Fruit fly (Drosophila melanogaster) whole organism, prepupa: ENCODE results near the gene CG32413.

Experiments used
- CG10631 ChIP-seq: fragments of 200-800 bp; sonication (Bioruptor generic); optimal IDR thresholded peaks from 2 replicates; lab custom pipeline; 2016; ENCODE audit warnings: missing biosample characterization, missing genetic modification characterization
- CG10669 ChIP-seq: fragments of 200-800 bp; sonication (Bioruptor generic); optimal IDR thresholded peaks from 3 replicates; lab custom pipeline; 2018; ENCODE audit warnings: missing biosample characterization, mild to moderate bottlenecking, missing genetic modification characterization, moderate library complexity
- CG11294 ChIP-seq: fragments of 200-800 bp; sonication (Bioruptor generic); IDR thresholded peaks from 2 replicates; pipeline ENCODE4 v1.3.6; 2022; ENCODE audit warnings: missing biosample characterization, missing genetic modification characterization
- CG11762 ChIP-seq: fragments of 200-800 bp; sonication (Bioruptor generic); optimal IDR thresholded peaks from 3 replicates; lab custom pipeline; 2016; ENCODE audit warnings: missing biosample characterization, missing genetic modification characterization; ENCODE audit not compliant: insufficient read depth
- CG15336 ChIP-seq: fragments of 200-800 bp; sonication (Bioruptor generic); IDR thresholded peaks from 2 replicates; pipeline ENCODE4 v1.3.6; 2022; ENCODE audit warnings: missing biosample characterization, missing genetic modification characterization
- CG1621 ChIP-seq: fragments of 200-800 bp; sonication (Bioruptor generic); optimal IDR thresholded peaks from 3 replicates; lab custom pipeline; 2018; ENCODE audit warnings: missing biosample characterization, mild to moderate bottlenecking, missing genetic modification characterization
- CG3032 ChIP-seq: fragments of 200-800 bp; optimal IDR thresholded peaks from 2 replicates; lab custom pipeline; 2019; ENCODE audit warnings: missing biosample characterization, mild to moderate bottlenecking, missing genetic modification characterization, moderate library complexity
- CG31627 ChIP-seq: fragments of 200-800 bp; sonication (Bioruptor generic); optimal IDR thresholded peaks from 3 replicates; lab custom pipeline; 2016; ENCODE audit warnings: missing biosample characterization, missing genetic modification characterization
- CG3919 ChIP-seq: fragments of 200-800 bp; sonication (Bioruptor generic); optimal IDR thresholded peaks from 3 replicates; lab custom pipeline; 2016; ENCODE audit warnings: missing biosample characterization, missing genetic modification characterization
- CG6792 ChIP-seq: fragments of 200-800 bp; sonication (Bioruptor generic); optimal IDR thresholded peaks from 3 replicates; lab custom pipeline; 2016; ENCODE audit warnings: missing biosample characterization, missing genetic modification characterization
- CG6808 ChIP-seq: fragments of 200-800 bp; sonication (Bioruptor generic); optimal IDR thresholded peaks from 3 replicates; lab custom pipeline; 2017; ENCODE audit warnings: missing biosample characterization, missing genetic modification characterization, mild to moderate bottlenecking, moderate library complexity, missing genetic modification reagents
- CG8119 ChIP-seq: fragments of 200-800 bp; sonication (Bioruptor generic); IDR thresholded peaks from 3 replicates; pipeline ENCODE4 v1.3.6; 2022; ENCODE audit warnings: missing biosample characterization, missing genetic modification characterization
- CG8632 ChIP-seq: fragments of 200-800 bp; sonication (Bioruptor generic); optimal IDR thresholded peaks from 3 replicates; lab custom pipeline; 2016; ENCODE audit warnings: missing biosample characterization, missing genetic modification characterization
- Eip78C ChIP-seq: fragments of 200-800 bp; sonication (Bioruptor generic); peaks from one replicate; lab custom pipeline; 2016; ENCODE audit warnings: missing biosample characterization, missing genetic modification characterization
- Eip93F ChIP-seq: fragments of 200-800 bp; sonication (Bioruptor generic); optimal IDR thresholded peaks from 2 replicates; lab custom pipeline; 2016; ENCODE audit warnings: missing biosample characterization, mild to moderate bottlenecking, missing genetic modification characterization
- Ets96B ChIP-seq: fragments of 200-800 bp; optimal IDR thresholded peaks from 2 replicates; lab custom pipeline; 2019; ENCODE audit warnings: missing biosample characterization, mild to moderate bottlenecking, missing genetic modification characterization, moderate library complexity
- Gug ChIP-seq: fragments of 200-800 bp; sonication (Bioruptor generic); IDR thresholded peaks from 2 replicates; pipeline ENCODE4 v1.3.6; 2022; ENCODE audit warnings: missing biosample characterization, missing genetic modification characterization
- Lpt ChIP-seq: fragments of 200-800 bp; sonication (Bioruptor generic); optimal IDR thresholded peaks from 3 replicates; lab custom pipeline; 2016; ENCODE audit warnings: missing biosample characterization, missing genetic modification characterization
- Met ChIP-seq: fragments of 200-800 bp; sonication (Bioruptor generic); optimal IDR thresholded peaks from 3 replicates; lab custom pipeline; 2016; ENCODE audit warnings: missing biosample characterization, missing genetic modification characterization
- Smox ChIP-seq: fragments of 200-800 bp; sonication (Bioruptor generic); optimal IDR thresholded peaks from 3 replicates; lab custom pipeline; 2016; ENCODE audit warnings: missing biosample characterization, missing genetic modification characterization
- Sox14 ChIP-seq: fragments of 200-800 bp; sonication (Bioruptor generic); optimal IDR thresholded peaks from 3 replicates; lab custom pipeline; 2016; ENCODE audit warnings: missing biosample characterization, missing genetic modification characterization
- cyc ChIP-seq: fragments of 200-800 bp; sonication (Bioruptor generic); optimal IDR thresholded peaks from 3 replicates; lab custom pipeline; 2016; ENCODE audit warnings: missing biosample characterization, missing genetic modification characterization
- dsx ChIP-seq: fragments of 200-800 bp; optimal IDR thresholded peaks from 3 replicates; lab custom pipeline; 2019; ENCODE audit warnings: missing biosample characterization, mild to moderate bottlenecking, missing genetic modification characterization, moderate library complexity; ENCODE audit not compliant: poor library complexity, severe bottlenecking
- esn ChIP-seq: fragments of 200-800 bp; sonication (Bioruptor generic); optimal IDR thresholded peaks from 2 replicates; lab custom pipeline; 2016; ENCODE audit warnings: missing biosample characterization, mild to moderate bottlenecking, missing genetic modification characterization, moderate library complexity
- lz ChIP-seq: fragments of 200-800 bp; sonication (Bioruptor generic); optimal IDR thresholded peaks from 3 replicates; lab custom pipeline; 2016; ENCODE audit warnings: missing biosample characterization, missing genetic modification characterization
- pdm3 ChIP-seq: fragments of 200-800 bp; sonication (Bioruptor generic); optimal IDR thresholded peaks from 3 replicates; lab custom pipeline; 2016; ENCODE audit warnings: missing biosample characterization, missing genetic modification characterization
- salr ChIP-seq, 2 experiments: fragments of 200-800 bp; sonication (Bioruptor generic); optimal IDR thresholded peaks; 3 replicates each; lab custom pipeline; 2016 to 2018; ENCODE audit warnings: missing biosample characterization in 2 of 2, missing genetic modification characterization in 2 of 2, mild to moderate bottlenecking in 1 of 2
- ss ChIP-seq, 2 experiments: fragments of 200-800 bp; sonication (Bioruptor generic); optimal IDR thresholded peaks; 2 replicates in 1 of 2; 3 replicates in 1 of 2; lab custom pipeline; 2017 to 2018; ENCODE audit warnings: mild to moderate bottlenecking in 2 of 2, missing biosample characterization in 2 of 2, missing genetic modification characterization in 2 of 2, moderate library complexity in 1 of 2
- svp ChIP-seq: fragments of 200-800 bp; sonication (Bioruptor generic); peaks from one replicate; lab custom pipeline; 2016; ENCODE audit warnings: missing biosample characterization, missing genetic modification characterization
- topi ChIP-seq: fragments of 200-800 bp; sonication (Bioruptor generic); optimal IDR thresholded peaks from 3 replicates; lab custom pipeline; 2016; ENCODE audit warnings: missing biosample characterization, missing genetic modification characterization
- vri ChIP-seq: fragments of 200-800 bp; sonication (Bioruptor generic); optimal IDR thresholded peaks from 3 replicates; lab custom pipeline; 2016; ENCODE audit warnings: missing biosample characterization, mild to moderate bottlenecking, missing genetic modification characterization

Gene CG32413

dm6 chr3L:5906599-5906998 lies 2.7 kb upstream of the CG32413 start, which contains the start of gene CG10486:
TSS of gene CG10486 (minus strand) at chr3L:5906699.
- TF ChIP-seq Ets96B (tag; lab: Kevin White, UChicago) (no peak), CG10631 (GFP tag; lab: Kevin White, UChicago) (no peak), pdm3 (GFP tag; lab: Kevin White, UChicago) (no peak), CG10669 (GFP tag; lab: Kevin White, UChicago) (no peak), CG11294 (GFP tag; lab: Robert Waterston, UW) (no peak), CG6808 (GFP tag; lab: Kevin White, UChicago) (no peak), vri (GFP tag; lab: Kevin White, UChicago) (no peak), esn (GFP tag; lab: Kevin White, UChicago) (no peak), Met (GFP tag; lab: Kevin White, UChicago) (no peak), Eip93F (GFP tag; lab: Kevin White, UChicago) (no peak), CG3032 (tag; lab: Kevin White, UChicago) (no peak), CG15336 (GFP tag; lab: Robert Waterston, UW) (no peak), topi (GFP tag; lab: Kevin White, UChicago) (no peak)

dm6 chr3L:5902189-5902765 lies 1.6 kb downstream of the CG32413 start, which contains the start of gene QC:
TSS of gene QC (minus strand) at chr3L:5902456.
- TF ChIP-seq CG1621 (tag; lab: Kevin White, UChicago), result peak; percentile 54
- no peak for TF ChIP-seq salr (GFP tag; optimal IDR thresholded peaks at IDR 0.05; lab: Kevin White, UChicago)
- TF ChIP-seq Eip78C (GFP tag; lab: Kevin White, UChicago), result peak; percentile 58
- TF ChIP-seq dsx (GFP tag; lab: Kevin White, UChicago), result no peak
- peak; percentile 15; the same call in 1 of the 2 replicates for TF ChIP-seq CG15336 (GFP tag; lab: Robert Waterston, UW)
- no peak for TF ChIP-seq Smox (GFP tag; lab: Kevin White, UChicago)
- no peak for TF ChIP-seq Gug (GFP tag; lab: Robert Waterston, UW)

DNA sequence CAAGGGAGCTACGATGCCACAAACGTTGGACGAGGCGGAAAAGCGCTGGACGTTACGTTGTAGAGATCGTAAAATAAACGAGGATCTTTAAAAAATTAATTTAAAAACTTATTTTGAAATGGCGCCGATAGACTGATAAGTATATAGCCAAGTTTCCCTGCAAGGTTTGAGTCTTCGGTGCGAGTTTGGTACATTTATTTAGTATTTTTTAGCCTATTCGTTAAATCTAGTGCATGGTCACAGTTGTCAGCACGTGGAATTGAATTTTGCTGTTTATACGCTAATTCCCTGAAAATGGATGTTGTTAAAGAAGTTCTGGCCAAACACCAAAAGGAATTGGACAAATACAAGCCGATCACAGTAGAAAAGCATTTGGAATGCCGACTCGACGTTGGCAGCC lies 4.5 kb downstream of the CG32413 start, which contains the start of gene CG32409:
TSS of gene CG32409 (plus strand) at position 224 of the 400 bp plus-strand sequence.
- no peak for TF ChIP-seq CG8119
- no peak for TF ChIP-seq Sox14 (GFP tag; lab: Kevin White, UChicago)
- TF ChIP-seq CG11762, result no peak
- no peak for TF ChIP-seq CG6792 (GFP tag; lab: Kevin White, UChicago)
- no peak for TF ChIP-seq CG6808 (GFP tag; lab: Kevin White, UChicago)
- TF ChIP-seq CG11294 (GFP tag; lab: Robert Waterston, UW), result no peak
- TF ChIP-seq pdm3 (GFP tag; lab: Kevin White, UChicago), result no peak

dm6 chr3L:5897228-5897688 lies 6.6 kb downstream of the CG32413 start, which contains the start of the genes PolE2 and CG5592:
TSS of gene PolE2 (minus strand) at chr3L:5897435.
TSS of gene CG5592 (plus strand) at chr3L:5897638.
- TF ChIP-seq ss (GFP tag; optimal IDR thresholded peaks at IDR 0.05; lab: Kevin White, UChicago) (no peak), CG3919 (GFP tag; lab: Kevin White, UChicago) (no peak), CG8632 (no peak)
- TF ChIP-seq, all 60 proteins: peak for 0

DNA sequence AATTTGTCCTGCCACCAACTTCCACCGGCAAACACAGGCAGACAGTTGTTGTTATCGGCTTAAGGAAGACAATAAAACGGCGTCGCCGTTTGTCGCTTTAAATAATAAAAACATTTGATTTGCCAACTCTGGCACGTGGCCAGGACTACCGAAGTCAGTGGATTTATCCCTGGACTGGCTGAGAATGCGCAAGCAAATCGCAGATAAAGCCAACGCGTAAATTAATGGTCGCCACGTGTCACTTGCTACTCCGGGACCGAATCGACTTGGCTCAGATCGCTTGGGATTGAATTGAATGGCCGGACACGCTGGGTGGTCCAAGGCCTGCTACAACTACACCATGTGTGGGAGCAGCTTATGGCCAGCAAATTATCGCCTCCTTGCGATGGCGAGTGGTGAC lies 10.8 kb downstream of the CG32413 start:
- TF ChIP-seq Lpt (GFP tag; lab: Kevin White, UChicago), result no peak
- no peak for TF ChIP-seq CG8632
- no peak for TF ChIP-seq Ets96B (tag; lab: Kevin White, UChicago)
- no peak for TF ChIP-seq lz (GFP tag; lab: Kevin White, UChicago)
- TF ChIP-seq Eip93F (GFP tag; lab: Kevin White, UChicago), result no peak
- no peak for TF ChIP-seq vri (GFP tag; lab: Kevin White, UChicago)
- TF ChIP-seq svp (GFP tag; lab: Kevin White, UChicago), result no peak
- no peak for TF ChIP-seq CG3919 (GFP tag; lab: Kevin White, UChicago)
- no peak for TF ChIP-seq CG31627
- no peak for TF ChIP-seq cyc (GFP tag; lab: Kevin White, UChicago)
- TF ChIP-seq CG6808 (GFP tag; lab: Kevin White, UChicago), result no peak
- TF ChIP-seq CG11294 (GFP tag; lab: Robert Waterston, UW), result no peak
- no peak for TF ChIP-seq Gug (GFP tag; lab: Robert Waterston, UW)
